Fruit fly (Drosophila melanogaster) Kc167 (cell line): ENCODE measurements around the gene vex.

Source experiments
- Myc ChIP-seq: fragments of >200 bp; optimal IDR thresholded peaks from 2 replicates; lab custom pipeline; 2017; ENCODE audit warnings: missing external identifiers
- Sin3A ChIP-seq: fragments of >200 bp; optimal IDR thresholded peaks from 2 replicates; lab custom pipeline; 2018; ENCODE audit warnings: missing external identifiers
- h ChIP-seq: fragments of >200 bp; optimal IDR thresholded peaks from 3 replicates; lab custom pipeline; 2018; ENCODE audit warnings: missing external identifiers
- insv ChIP-seq: fragments of >200 bp; optimal IDR thresholded peaks from 3 replicates; lab custom pipeline; 2018; ENCODE audit warnings: missing external identifiers
- psq ChIP-seq: fragments of >200 bp; optimal IDR thresholded peaks from 2 replicates; lab custom pipeline; 2017; ENCODE audit warnings: missing external identifiers
- ttk ChIP-seq: sonication (Bioruptor generic); optimal IDR thresholded peaks from 2 replicates; lab custom pipeline; 2017; ENCODE audit warnings: missing external identifiers

vex gene

DNA sequence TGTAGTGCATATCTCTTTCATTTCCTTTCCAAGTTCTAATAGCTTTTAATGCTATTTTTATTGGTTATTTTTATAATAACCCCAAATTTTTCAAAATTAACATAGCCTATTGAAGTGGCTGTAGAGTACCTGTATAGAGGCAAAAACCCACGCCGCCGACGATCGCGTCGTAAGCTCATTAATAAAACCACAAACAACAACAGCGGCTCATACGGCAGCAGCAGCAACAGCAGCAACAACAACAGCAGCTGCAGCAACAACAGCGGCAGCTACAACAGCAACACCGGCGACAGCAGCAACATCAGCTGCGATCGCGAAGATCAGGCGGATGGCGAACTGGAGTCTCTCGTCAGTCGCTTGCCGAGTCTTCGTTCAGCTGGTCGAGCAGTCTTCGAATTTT, 112.6 kb downstream of the vex start, which contains the start of gene CG2145:
CG2145 (plus strand) TSS at position 290 of the 400 bp plus-strand sequence.
- TF ChIP-seq h (lab: Kevin White, UChicago) (no peak), Myc (lab: Kevin White, UChicago) (no peak), insv (lab: Kevin White, UChicago) (no peak), ttk (lab: Kevin White, UChicago) (no peak), psq (no peak)

DNA sequence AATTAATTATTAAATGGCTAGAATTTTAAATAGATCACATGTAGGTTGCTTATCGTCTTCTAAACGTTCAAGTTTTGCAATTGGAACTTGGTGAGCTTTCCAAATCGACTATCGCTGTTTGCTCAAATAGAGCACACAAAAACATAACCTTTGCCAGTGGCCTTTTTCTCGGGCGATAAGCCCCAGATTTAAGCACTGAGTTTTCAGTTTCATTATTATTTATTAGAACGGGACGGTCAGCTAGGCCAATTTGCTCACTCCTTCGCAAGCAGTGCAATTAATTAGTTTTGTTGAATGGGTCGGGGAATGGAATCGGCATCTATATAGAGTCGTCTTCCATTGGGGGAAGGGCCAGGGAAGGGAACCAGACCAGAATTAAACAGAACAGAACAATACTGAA, 113.5 kb downstream of the vex start:
- TF ChIP-seq h (lab: Kevin White, UChicago), result no peak
- TF ChIP-seq Sin3A (lab: Kevin White, UChicago), result no peak
- no peak for TF ChIP-seq psq
- TF ChIP-seq insv (lab: Kevin White, UChicago), result no peak
- no peak for TF ChIP-seq ttk (lab: Kevin White, UChicago)
- TF ChIP-seq Myc (lab: Kevin White, UChicago), result no peak

- TF ChIP-seq psq (no peak), Sin3A (lab: Kevin White, UChicago) (no peak), insv (lab: Kevin White, UChicago) (no peak), h (lab: Kevin White, UChicago) (no peak), ttk (lab: Kevin White, UChicago) (no peak), Myc (lab: Kevin White, UChicago) (no peak)
Observed at dm6 chrX:10923711-10924281, 115.9 kb downstream of the vex start, which contains the start of gene v. Gene v, plus strand, starts transcription at chrX:10923972.

dm6 chrX:10922178-10922577, 117.5 kb downstream of the vex start:
- TF ChIP-seq Myc (lab: Kevin White, UChicago) (no peak), Sin3A (lab: Kevin White, UChicago) (no peak), insv (lab: Kevin White, UChicago) (no peak), h (lab: Kevin White, UChicago) (no peak), psq (no peak), ttk (lab: Kevin White, UChicago) (no peak)

DNA sequence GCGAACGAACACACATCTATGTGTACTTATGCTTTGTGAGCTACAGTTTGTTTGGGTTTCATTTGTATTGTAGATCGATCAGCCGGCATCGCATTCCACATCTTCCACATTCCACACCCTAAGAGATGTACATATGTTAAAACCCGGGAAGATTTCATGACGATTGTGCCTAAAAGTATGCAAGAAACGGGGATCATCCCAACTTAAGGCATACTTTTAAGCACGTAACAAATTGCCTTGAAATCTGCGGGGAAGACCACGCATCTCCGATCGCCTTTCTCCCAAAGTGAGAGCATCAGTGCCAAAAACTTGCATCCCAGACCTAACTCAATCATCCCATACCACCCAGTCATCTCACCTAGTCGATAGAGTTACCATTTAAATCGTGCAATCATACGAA, 118.0 kb downstream of the vex start:
- TF ChIP-seq Sin3A (lab: Kevin White, UChicago), result no peak
- TF ChIP-seq psq, result no peak
- TF ChIP-seq insv (lab: Kevin White, UChicago), result no peak
- TF ChIP-seq h (lab: Kevin White, UChicago), result no peak
- TF ChIP-seq Myc (lab: Kevin White, UChicago), result no peak
- TF ChIP-seq ttk (lab: Kevin White, UChicago), result no peak
